In genomic region chr2L:6601018-6601505, dm6 we compare ENCODE assay signal across 2 fruit fly cellular contexts.
TF ChIP-seq lines count a peak whose summit lies in the region.

Gene Dpp10 (minus strand): TSS chr2L:6601068.

TF ChIP-seq in whole organism, embryonic, 481 proteins besides CTCF, POLR2A, EP300 and RAD21 (continued from another document and continues in another):
- peak; percentile 94 for TF ChIP-seq CG11456 (GFP tag; IDR thresholded peaks at IDR 0.05; lab: Robert Waterston, UW)
- no peak for TF ChIP-seq D (optimal IDR thresholded peaks at IDR 0.05; lab: Kevin White, UChicago)
- TF ChIP-seq D (GFP tag; optimal IDR thresholded peaks at IDR 0.05; lab: Kevin White, UChicago): peak; percentile 42
- TF ChIP-seq onecut (GFP tag; IDR thresholded peaks at IDR 0.05; lab: Robert Waterston, UW): peak; percentile 88
- TF ChIP-seq zfh2 (GFP tag; optimal IDR thresholded peaks at IDR 0.05; lab: Kevin White, UChicago): peak; percentile 93
- TF ChIP-seq CG16813 (GFP tag; IDR thresholded peaks at IDR 0.05; lab: Robert Waterston, UW; ENCODE audit: partially characterized antibody): no peak
- TF ChIP-seq ci (GFP tag; IDR thresholded peaks at IDR 0.05; lab: Robert Waterston, UW): peak; percentile 97
- peak; percentile 35; the same call in 1 of the 3 replicates for TF ChIP-seq HLH4C (GFP tag; IDR thresholded peaks at IDR 0.05; lab: Robert Waterston, UW; ENCODE audit: partially characterized antibody)
- TF ChIP-seq trh (GFP tag; optimal IDR thresholded peaks at IDR 0.05; lab: Kevin White, UChicago): peak; percentile 75
- no peak for TF ChIP-seq sc (optimal IDR thresholded peaks at IDR 0.05; lab: Kevin White, UChicago)
- TF ChIP-seq sc (GFP tag; optimal IDR thresholded peaks at IDR 0.05; lab: Kevin White, UChicago): peak; percentile 61
- TF ChIP-seq danr (GFP tag; IDR thresholded peaks at IDR 0.05; lab: Robert Waterston, UW): peak; percentile 91
- TF ChIP-seq dpn (GFP tag; optimal IDR thresholded peaks at IDR 0.05; lab: Kevin White, UChicago): peak; percentile 90 to 92
- no peak for TF ChIP-seq BEAF-32 (GFP tag; optimal IDR thresholded peaks at IDR 0.05; lab: Kevin White, UChicago)
- TF ChIP-seq CG7928 (GFP tag; optimal IDR thresholded peaks at IDR 0.05; lab: Kevin White, UChicago): peak; percentile 68
- peak; percentile 92 for TF ChIP-seq CG3281 (GFP tag; optimal IDR thresholded peaks at IDR 0.05; lab: Kevin White, UChicago)
- TF ChIP-seq fru (optimal IDR thresholded peaks at IDR 0.05; lab: Kevin White, UChicago): no peak
- TF ChIP-seq schlank (tag; optimal IDR thresholded peaks at IDR 0.05; lab: Kevin White, UChicago): peak; percentile 85
- TF ChIP-seq bigmax (GFP tag; optimal IDR thresholded peaks at IDR 0.05; lab: Kevin White, UChicago): peak; percentile 1
- no peak for TF ChIP-seq CG8359 (GFP tag; optimal IDR thresholded peaks at IDR 0.05; lab: Kevin White, UChicago; ENCODE audit: borderline replicate concordance)
- no peak for TF ChIP-seq h (optimal IDR thresholded peaks at IDR 0.05; lab: Kevin White, UChicago)
- peak; percentile 76 for TF ChIP-seq sim (GFP tag; IDR thresholded peaks at IDR 0.05; lab: Robert Waterston, UW)
- no peak for TF ChIP-seq kni (GFP tag; optimal IDR thresholded peaks at IDR 0.05; lab: Kevin White, UChicago)
- peak; percentile 92 for TF ChIP-seq B-H1 (GFP tag; IDR thresholded peaks at IDR 0.05; lab: Robert Waterston, UW)
- peak; percentile 44 for TF ChIP-seq twi (tag; optimal IDR thresholded peaks at IDR 0.05; lab: Kevin White, UChicago)
- TF ChIP-seq bbx (GFP tag; IDR thresholded peaks at IDR 0.05; lab: Robert Waterston, UW; ENCODE audit: partially characterized antibody): 0 out of 2 replicates have a peak, but pooled peaks have one; percentile 15
- TF ChIP-seq E2f2 (GFP tag; IDR thresholded peaks at IDR 0.05; lab: Robert Waterston, UW): peak; percentile 80
- peak; percentile 75 for TF ChIP-seq NK7.1 (GFP tag; optimal IDR thresholded peaks at IDR 0.05; lab: Kevin White, UChicago)
- peak; percentile 97 for TF ChIP-seq vvl (GFP tag; IDR thresholded peaks at IDR 0.05; lab: Robert Waterston, UW)
- TF ChIP-seq fd102C (GFP tag; optimal IDR thresholded peaks at IDR 0.05; lab: Kevin White, UChicago): no peak
- peak; percentile 93 for TF ChIP-seq ken (GFP tag; IDR thresholded peaks at IDR 0.05; lab: Robert Waterston, UW)
- peak; percentile 94 for TF ChIP-seq mam (GFP tag; optimal IDR thresholded peaks at IDR 0.05; lab: Kevin White, UChicago)
- no peak for TF ChIP-seq chinmo (GFP tag; IDR thresholded peaks at IDR 0.05; lab: Robert Waterston, UW; ENCODE audit: partially characterized antibody)
- TF ChIP-seq Sin3A (optimal IDR thresholded peaks at IDR 0.05; lab: Kevin White, UChicago): no peak
- TF ChIP-seq Mes4 (GFP tag; optimal IDR thresholded peaks at IDR 0.05; lab: Kevin White, UChicago): peak; percentile 62
- TF ChIP-seq pho (GFP tag; optimal IDR thresholded peaks at IDR 0.05; lab: Kevin White, UChicago): peak; percentile 95
- peak; percentile 91 for TF ChIP-seq sug (tag; optimal IDR thresholded peaks at IDR 0.05; lab: Kevin White, UChicago)
- peak; percentile 87 for TF ChIP-seq Hr3 (GFP tag; optimal IDR thresholded peaks at IDR 0.05; lab: Kevin White, UChicago)
- TF ChIP-seq odd (GFP tag; optimal IDR thresholded peaks at IDR 0.05; lab: Kevin White, UChicago): peak; percentile 87
- peak; percentile 37 for TF ChIP-seq pum (GFP tag; optimal IDR thresholded peaks at IDR 0.05; lab: Kevin White, UChicago)
- TF ChIP-seq CG31388 (GFP tag; optimal IDR thresholded peaks at IDR 0.05; lab: Kevin White, UChicago): peak; percentile 77
- TF ChIP-seq CG6813 (GFP tag; optimal IDR thresholded peaks at IDR 0.05; lab: Kevin White, UChicago): peak; percentile 86
- peak; percentile 83 for TF ChIP-seq CG1792 (GFP tag; optimal IDR thresholded peaks at IDR 0.05; lab: Kevin White, UChicago)
- TF ChIP-seq CG8478 (optimal IDR thresholded peaks at IDR 0.05; lab: Kevin White, UChicago): no peak
- no peak for TF ChIP-seq CG9797 (GFP tag; optimal IDR thresholded peaks at IDR 0.05; lab: Kevin White, UChicago)
- TF ChIP-seq Adf1 (GFP tag; IDR thresholded peaks at IDR 0.05; lab: Robert Waterston, UW): peak; percentile 85
- peak; percentile 82; the same call in 2 of the 3 replicates for TF ChIP-seq croc (GFP tag; conservative IDR thresholded peaks at IDR 0.05; lab: Robert Waterston, UW)
- TF ChIP-seq CkIIα-i1 (GFP tag; IDR thresholded peaks at IDR 0.05; lab: Robert Waterston, UW): peak; percentile 81
- peak; percentile 88 for TF ChIP-seq CG17385 (GFP tag; optimal IDR thresholded peaks at IDR 0.05; lab: Kevin White, UChicago)
- TF ChIP-seq CG1832 (GFP tag; optimal IDR thresholded peaks at IDR 0.05; lab: Kevin White, UChicago): no peak
- TF ChIP-seq CG2712 (tag; optimal IDR thresholded peaks at IDR 0.05; lab: Kevin White, UChicago): peak; percentile 73
- TF ChIP-seq CG15479 (GFP tag; optimal IDR thresholded peaks at IDR 0.05; lab: Kevin White, UChicago): no peak
- TF ChIP-seq BtbVII (GFP tag; optimal IDR thresholded peaks at IDR 0.05; lab: Kevin White, UChicago): peak; percentile 91
- TF ChIP-seq chif (GFP tag; optimal IDR thresholded peaks at IDR 0.05; lab: Kevin White, UChicago): peak; percentile 81 to 87
- peak; percentile 91 for TF ChIP-seq CG11093 (GFP tag; IDR thresholded peaks at IDR 0.05; lab: Robert Waterston, UW)
- TF ChIP-seq CG8290 (GFP tag; optimal IDR thresholded peaks at IDR 0.05; lab: Kevin White, UChicago): peak; percentile 2
- peak in 1 of 2 experiments; percentile 75 for TF ChIP-seq CG8290 (tag; optimal IDR thresholded peaks at IDR 0.05; lab: Kevin White, UChicago)
- peak; percentile 84 for TF ChIP-seq ATbp (GFP tag; optimal IDR thresholded peaks at IDR 0.05; lab: Kevin White, UChicago)
- peak; percentile 95 for TF ChIP-seq HLH3B (GFP tag; IDR thresholded peaks at IDR 0.05; lab: Robert Waterston, UW)
- TF ChIP-seq fu2 (GFP tag; optimal IDR thresholded peaks at IDR 0.05; lab: Kevin White, UChicago): peak; percentile 91
- TF ChIP-seq CG34422 (GFP tag; IDR thresholded peaks at IDR 0.05; lab: Robert Waterston, UW): peak; percentile 95
- TF ChIP-seq CG6654 (GFP tag; optimal IDR thresholded peaks at IDR 0.05; lab: Kevin White, UChicago): peak; percentile 51
- TF ChIP-seq ssp (GFP tag; IDR thresholded peaks at IDR 0.05; lab: Robert Waterston, UW): peak; percentile 87
- peak; percentile 87 for TF ChIP-seq CG6854 (GFP tag; optimal IDR thresholded peaks at IDR 0.05; lab: Kevin White, UChicago)
- TF ChIP-seq Dbx (GFP tag; IDR thresholded peaks at IDR 0.05; lab: Robert Waterston, UW): peak; percentile 98

TF ChIP-seq in whole organism, prepupa, 60 proteins besides CTCF, POLR2A, EP300 and RAD21 (continued from another document):
- TF ChIP-seq Hr38 (GFP tag; optimal IDR thresholded peaks at IDR 0.05; lab: Kevin White, UChicago): no peak
- peak; percentile 54 for TF ChIP-seq CG34406 (GFP tag; optimal IDR thresholded peaks at IDR 0.05; lab: Kevin White, UChicago)
- TF ChIP-seq Eip78C (GFP tag; lab: Kevin White, UChicago): peak; percentile 92
- peak; percentile 78 for TF ChIP-seq CG3032 (tag; optimal IDR thresholded peaks at IDR 0.05; lab: Kevin White, UChicago)
- TF ChIP-seq Sox14 (GFP tag; optimal IDR thresholded peaks at IDR 0.05; lab: Kevin White, UChicago): peak; percentile 64
- peak; percentile 38 for TF ChIP-seq CG7368 (GFP tag; optimal IDR thresholded peaks at IDR 0.05; lab: Kevin White, UChicago)
- peak; percentile 76 for TF ChIP-seq CG3919 (GFP tag; optimal IDR thresholded peaks at IDR 0.05; lab: Kevin White, UChicago)
- peak; percentile 73 for TF ChIP-seq CG10669 (GFP tag; optimal IDR thresholded peaks at IDR 0.05; lab: Kevin White, UChicago)
- TF ChIP-seq CG31627 (GFP tag; optimal IDR thresholded peaks at IDR 0.05; lab: Kevin White, UChicago): peak; percentile 73
